Fruit fly (Drosophila melanogaster) whole organism, wandering third instar larva: ENCODE results near the gene Rnmt.

Experiments
- Abd-B ChIP-seq: fragments of >200 bp; optimal IDR thresholded peaks from 2 replicates; lab custom pipeline; 2017; ENCODE audit warnings: missing biosample characterization, missing genetic modification characterization
- CG32264 ChIP-seq: fragments of 200-800 bp; sonication (Bioruptor generic); optimal IDR thresholded peaks from 2 replicates; lab custom pipeline; 2016; ENCODE audit warnings: missing biosample characterization, missing genetic modification characterization
- Dfd ChIP-seq: fragments of >200 bp; optimal IDR thresholded peaks from 2 replicates; lab custom pipeline; 2017; ENCODE audit warnings: missing biosample characterization, missing genetic modification characterization
- Hr78 ChIP-seq: fragments of >200 bp; optimal IDR thresholded peaks from 2 replicates; lab custom pipeline; 2017; ENCODE audit warnings: missing biosample characterization, missing genetic modification characterization
- Jra ChIP-seq: sonication (Bioruptor generic); optimal IDR thresholded peaks from 2 replicates; lab custom pipeline; 2016; ENCODE audit warnings: missing biosample characterization, missing genetic modification characterization
- Sp1 ChIP-seq: fragments of 200-800 bp; sonication (Bioruptor generic); optimal IDR thresholded peaks from 3 replicates; lab custom pipeline; 2019; ENCODE audit warnings: missing biosample characterization, mild to moderate bottlenecking, missing genetic modification characterization, moderate library complexity
- Vsx2 ChIP-seq: fragments of 200-300, 225-300 bp; sonication (Bioruptor generic); optimal IDR thresholded peaks from 2 replicates; lab custom pipeline; 2018; ENCODE audit warnings: missing biosample characterization, missing genetic modification characterization; ENCODE audit not compliant: partially characterized antibody
- dmrt93B ChIP-seq: fragments of 200-800 bp; sonication (Bioruptor generic); optimal IDR thresholded peaks from 2 replicates; lab custom pipeline; 2018; ENCODE audit warnings: missing biosample characterization, mild to moderate bottlenecking, missing genetic modification characterization
- dsf ChIP-seq: sonication (Bioruptor generic); optimal IDR thresholded peaks from 2 replicates; lab custom pipeline; 2016; ENCODE audit warnings: missing biosample characterization, missing genetic modification characterization, borderline replicate concordance
- h ChIP-seq: fragments of 200-800 bp; sonication (Bioruptor generic); optimal IDR thresholded peaks from 3 replicates; lab custom pipeline; 2016; ENCODE audit warnings: missing biosample characterization, mild to moderate bottlenecking, missing genetic modification characterization
- pan ChIP-seq: fragments of >200 bp; optimal IDR thresholded peaks from 2 replicates; lab custom pipeline; 2017
- usp ChIP-seq: fragments of >200 bp; optimal IDR thresholded peaks from 2 replicates; lab custom pipeline; 2017; ENCODE audit warnings: missing biosample characterization, missing genetic modification characterization

DNA sequence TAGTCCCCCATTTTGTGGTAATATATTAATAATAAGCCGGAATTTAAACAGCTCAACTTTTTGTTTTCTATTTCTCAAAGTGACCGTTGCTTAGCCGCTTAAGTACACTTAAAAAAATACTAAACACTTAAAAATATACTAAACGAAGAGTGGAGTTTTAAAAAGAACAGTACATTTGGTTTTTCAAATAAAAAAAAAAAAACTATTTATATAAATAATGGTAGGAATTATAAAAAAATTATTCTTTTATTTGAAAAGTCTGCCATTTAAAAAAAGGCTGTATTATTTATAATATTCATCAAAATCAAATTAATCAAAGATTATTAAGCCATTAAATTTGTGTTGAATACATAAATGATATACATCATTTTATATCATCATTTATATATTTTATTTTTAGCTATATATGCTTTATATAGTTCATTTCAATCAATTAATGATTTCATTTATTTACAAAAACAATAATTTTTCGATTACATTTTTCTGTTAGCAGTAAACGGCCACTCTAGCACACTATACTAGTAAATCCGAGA, 2.3 kb upstream of the Rnmt start, which contains the start of the genes Ankrd49 and NC2beta:
- TF ChIP-seq h (GFP tag; lab: Kevin White, UChicago) = no peak
- TF ChIP-seq dsf (GFP tag; lab: Kevin White, UChicago) = no peak
- TF ChIP-seq CG32264 (GFP tag; lab: Kevin White, UChicago) = no peak
- no peak for TF ChIP-seq Abd-B (GFP tag; lab: Kevin White, UChicago)
- TF ChIP-seq Sp1 (GFP tag; lab: Kevin White, UChicago) = no peak
- no peak for TF ChIP-seq pan (lab: Kevin White, UChicago)
- no peak for TF ChIP-seq usp (GFP tag; lab: Kevin White, UChicago)
- no peak for TF ChIP-seq Hr78 (GFP tag; lab: Kevin White, UChicago)
- TF ChIP-seq Vsx2 = no peak
- TF ChIP-seq dmrt93B (GFP tag; lab: Kevin White, UChicago) = no peak
- no peak for TF ChIP-seq Jra (GFP tag; lab: Kevin White, UChicago)
- TF ChIP-seq Dfd (GFP tag; lab: Kevin White, UChicago) = no peak
